Worm (Caenorhabditis elegans): Measurements from ENCODE around the gene C13A2.4.

DNA sequence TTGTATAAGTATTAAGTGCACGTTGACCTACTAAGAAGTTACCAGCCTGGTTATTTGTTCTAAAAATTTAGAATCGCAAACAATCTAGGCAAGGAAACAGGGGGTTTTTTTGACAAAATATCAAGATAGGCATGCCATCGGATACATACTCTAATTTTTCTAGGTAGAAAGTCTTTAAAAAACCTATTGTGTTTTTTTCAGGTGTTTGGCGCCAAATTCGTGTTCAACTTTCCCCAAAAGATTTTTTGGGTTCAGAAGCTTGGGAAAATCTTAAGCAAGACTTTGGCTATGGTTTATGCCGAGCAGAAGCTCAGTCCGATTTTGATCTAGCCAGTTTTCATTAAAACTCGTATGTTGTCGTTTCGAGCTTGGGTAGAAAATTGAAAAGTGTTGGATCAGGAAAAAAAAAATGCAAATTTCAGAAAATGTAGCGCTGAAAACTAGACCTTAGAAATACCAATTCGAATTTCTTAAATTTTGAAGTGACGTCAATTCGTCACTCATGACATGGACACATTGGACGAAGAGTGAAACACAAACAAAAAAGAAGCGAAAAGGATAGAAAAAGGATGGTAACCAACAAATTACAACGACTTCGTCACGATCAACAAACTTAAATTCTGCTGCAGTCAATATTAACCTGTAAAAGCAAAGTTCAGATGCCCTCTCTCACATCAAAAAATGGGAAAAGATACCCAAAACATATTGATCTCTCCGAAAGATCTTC is 30.8 kb upstream of the C13A2.4 start:
- TF ChIP-seq unc-62 (GFP tag; optimal IDR thresholded peaks at IDR 0.05): no peak
- no peak for TF ChIP-seq egl-27 (tag; optimal IDR thresholded peaks at IDR 0.05)
- no peak for TF ChIP-seq nhr-11 (tag; optimal IDR thresholded peaks at IDR 0.05)

All from whole organism, L1 larva.